Fruit fly (Drosophila melanogaster): ENCODE data around the gene PGRP-LC.
A peak's percentile ranks its signal among the peaks of the same experiment; 100 is the strongest.

PGRP-LC gene

dm6 chr3L:9367431-9367867, 28.8 kb downstream of the PGRP-LC start (continued):
- no peak for TF ChIP-seq E2f2 (GFP tag; IDR thresholded peaks at IDR 0.05)
- TF ChIP-seq CG14860 (GFP tag; IDR thresholded peaks at IDR 0.05; ENCODE audit: partially characterized antibody): no peak
- no peak for TF ChIP-seq dan (GFP tag; IDR thresholded peaks at IDR 0.05)
- 0 out of 3 replicates have a peak, but pooled peaks have one; percentile 1 for TF ChIP-seq CG14050 (GFP tag; IDR thresholded peaks at IDR 0.05)
- TF ChIP-seq scrt (GFP tag; optimal IDR thresholded peaks at IDR 0.05): no peak
- TF ChIP-seq CG4617 (GFP tag; optimal IDR thresholded peaks at IDR 0.05; ENCODE audit: borderline replicate concordance): peak; percentile 25
- TF ChIP-seq CG11560 (tag; IDR thresholded peaks at IDR 0.05): no peak
- TF ChIP-seq sd (tag; optimal IDR thresholded peaks at IDR 0.05): no peak

- TF ChIP-seq Kr (GFP tag; optimal IDR thresholded peaks at IDR 0.05): peak; percentile 64
- peak; percentile 95 for TF ChIP-seq CG15479 (GFP tag; optimal IDR thresholded peaks at IDR 0.05)
- peak; percentile 51 for TF ChIP-seq zen (tag; optimal IDR thresholded peaks at IDR 0.05)
- TF ChIP-seq CG5953 (GFP tag; IDR thresholded peaks at IDR 0.05): 0 out of 2 replicates have a peak, but pooled peaks have one; percentile 14
- no peak for TF ChIP-seq ash1 (GFP tag; optimal IDR thresholded peaks at IDR 0.05)
- TF ChIP-seq CG4820 (GFP tag; optimal IDR thresholded peaks at IDR 0.05): no peak
- TF ChIP-seq tll (GFP tag; optimal IDR thresholded peaks at IDR 0.05): peak in 1 of 2 experiments; percentile 93
- TF ChIP-seq peb (GFP tag; IDR thresholded peaks at IDR 0.05): no peak
- TF ChIP-seq rib (GFP tag; IDR thresholded peaks at IDR 0.05): no peak
- TF ChIP-seq Hmx (GFP tag; optimal IDR thresholded peaks at IDR 0.05): no peak
- no peak for TF ChIP-seq tna (GFP tag; IDR thresholded peaks at IDR 0.05; ENCODE audit: partially characterized antibody)
- no peak for TF ChIP-seq CG31441 (GFP tag; IDR thresholded peaks at IDR 0.05)
- peak; percentile 76 for TF ChIP-seq cad (GFP tag; optimal IDR thresholded peaks at IDR 0.05)
These were observed 30.1 kb downstream of the PGRP-LC start for dm6 chr3L:9368665-9369064.

- TF ChIP-seq CG8359 (GFP tag; optimal IDR thresholded peaks at IDR 0.05; ENCODE audit: borderline replicate concordance) (no peak), CG13894 (tag; optimal IDR thresholded peaks at IDR 0.05) (peak; percentile 33), CG3995 (GFP tag; optimal IDR thresholded peaks at IDR 0.05) (peak; percentile 97), kah (GFP tag; optimal IDR thresholded peaks at IDR 0.05) (no peak), CG8388 (GFP tag; optimal IDR thresholded peaks at IDR 0.05) (peak; percentile 40), CG10267 (tag; optimal IDR thresholded peaks at IDR 0.05) (peak; percentile 39), CG4328 (GFP tag; optimal IDR thresholded peaks at IDR 0.05) (no peak), so (GFP tag; IDR thresholded peaks at IDR 0.05) (0 out of 3 replicates have a peak, but pooled peaks have one; percentile 27), CG14014 (GFP tag; IDR thresholded peaks at IDR 0.05) (0 out of 2 replicates have a peak, but pooled peaks have one; percentile 39), CG42726 (GFP tag; IDR thresholded peaks at IDR 0.05; ENCODE audit: partially characterized antibody) (no peak), vnd (GFP tag; IDR thresholded peaks at IDR 0.05; ENCODE audit: partially characterized antibody) (0 out of 3 replicates have a peak, but pooled peaks have one; percentile 8), gro (GFP tag; optimal IDR thresholded peaks at IDR 0.05) (no peak), CG18476 (GFP tag; optimal IDR thresholded peaks at IDR 0.05) (peak; percentile 30), Bgb (GFP tag; IDR thresholded peaks at IDR 0.05; ENCODE audit: partially characterized antibody) (peak; percentile 33; the same call in 1 of the 2 replicates), cas (GFP tag; IDR thresholded peaks at IDR 0.05) (no peak), Six4 (GFP tag; optimal IDR thresholded peaks at IDR 0.05) (peak; percentile 11), CG11247 (GFP tag; IDR thresholded peaks at IDR 0.05) (0 out of 2 replicates have a peak, but pooled peaks have one; percentile 27), al (GFP tag; IDR thresholded peaks at IDR 0.05) (peak; percentile 12; the same call in 1 of the 2 replicates), CG31224 (GFP tag; IDR thresholded peaks at IDR 0.05) (no peak), Sry-δ (GFP tag; optimal IDR thresholded peaks at IDR 0.05) (peak; percentile 70), ase (GFP tag; IDR thresholded peaks at IDR 0.05) (0 out of 3 replicates have a peak, but pooled peaks have one; percentile 24), Hsf (GFP tag; optimal IDR thresholded peaks at IDR 0.05) (peak; percentile 8), CG2116 (GFP tag; optimal IDR thresholded peaks at IDR 0.05) (peak; percentile 91), CG33213 (GFP tag; optimal IDR thresholded peaks at IDR 0.05) (no peak), B-H1 (GFP tag; IDR thresholded peaks at IDR 0.05) (no peak), CG14441 (GFP tag; IDR thresholded peaks at IDR 0.05) (0 out of 2 replicates have a peak, but pooled peaks have one; percentile 29), CG12299 (tag; optimal IDR thresholded peaks at IDR 0.05) (peak; percentile 7)
These were observed 32.3 kb downstream of the PGRP-LC start, which contains the start of gene Fdx1 for dm6 chr3L:9370907-9371365. Fdx1 (minus strand) TSS chr3L:9371238.
